Worm (Caenorhabditis elegans): ENCODE data around the gene mrps-22.

DNA sequence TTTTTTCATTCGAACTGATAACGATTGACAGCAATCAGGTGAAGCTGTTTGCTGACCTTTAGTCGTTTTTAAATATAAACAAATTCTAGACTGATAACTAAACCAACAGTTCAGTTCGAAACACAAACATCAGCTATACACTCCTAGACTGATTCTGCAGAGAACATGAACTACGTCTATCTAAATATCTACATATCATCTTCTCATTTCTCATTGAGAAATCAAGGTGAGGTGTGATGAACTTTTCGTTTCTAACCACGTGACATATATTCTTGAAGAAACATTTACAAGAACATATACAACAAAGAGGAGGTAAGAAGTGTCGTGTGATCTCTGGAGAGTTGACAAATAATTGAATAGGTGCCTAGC is 25.2 kb upstream of the mrps-22 start:
- TF ChIP-seq ces-1 (GFP tag; optimal IDR thresholded peaks at IDR 0.05) (no peak), alr-1 (tag; optimal IDR thresholded peaks at IDR 0.05; ENCODE audit: borderline replicate concordance) (no peak), blmp-1 (tag; optimal IDR thresholded peaks at IDR 0.05) (peak; percentile 79), tlp-1 (tag; optimal IDR thresholded peaks at IDR 0.05) (no peak), unc-130 (tag; optimal IDR thresholded peaks at IDR 0.05) (no peak), rnt-1 (tag; optimal IDR thresholded peaks at IDR 0.05) (peak; percentile 13), aly-2 (tag; optimal IDR thresholded peaks at IDR 0.05) (no peak), egl-27 (tag; optimal IDR thresholded peaks at IDR 0.05) (no peak), zag-1 (tag; optimal IDR thresholded peaks at IDR 0.05) (no peak), nhr-84 (tag; optimal IDR thresholded peaks at IDR 0.05) (no peak), tbx-2 (tag; optimal IDR thresholded peaks at IDR 0.05) (peak; percentile 52)
